Worm (Caenorhabditis elegans) whole organism, L4 larva: ENCODE data around the gene odr-7.

Experiments used
- D1046.2 ChIP-seq: fragments of 200-800 bp; sonication (Bioruptor generic); IDR thresholded peaks from 2 replicates; pipeline ENCODE4 v1.3.6; 2022; ENCODE audit warnings: missing genetic modification characterization, missing compliant biosample characterization
- F37D6.2 ChIP-seq: sonication (generic microtip); optimal IDR thresholded peaks from 2 replicates; lab custom pipeline; 2016; ENCODE audit warnings: mild to moderate bottlenecking, missing genetic modification characterization, missing compliant biosample characterization
- F49E8.2 ChIP-seq: sonication (generic microtip); optimal IDR thresholded peaks from 2 replicates; lab custom pipeline; 2016; ENCODE audit warnings: missing compliant biosample characterization, mild to moderate bottlenecking, missing genetic modification characterization, borderline replicate concordance
- Y105C5A.15 ChIP-seq: fragments of 200-800 bp; sonication (Bioruptor generic); IDR thresholded peaks from 2 replicates; pipeline ENCODE4 v1.3.6; 2022; ENCODE audit warnings: missing genetic modification characterization, missing compliant biosample characterization
- Y48G9A.11 ChIP-seq: fragments of 200-800 bp; sonication (Bioruptor generic); IDR thresholded peaks from 2 replicates; pipeline ENCODE4 v1.3.6; 2022; ENCODE audit warnings: missing genetic modification reagents, missing genetic modification characterization, missing compliant biosample characterization
- Y75B8A.6 ChIP-seq: fragments of 200-800 bp; sonication (Bioruptor generic); IDR thresholded peaks from 2 replicates; pipeline ENCODE4 v1.3.6; 2022; ENCODE audit warnings: missing genetic modification reagents, missing genetic modification characterization, missing compliant biosample characterization
- aha-1 ChIP-seq: fragments of 150-350 bp; peaks from one replicate; lab custom pipeline; 2014; ENCODE audit warnings: missing biosample characterization, missing genetic modification characterization
- arid-1 ChIP-seq: fragments of 200-800 bp; sonication (Bioruptor generic); conservative IDR thresholded peaks from 2 replicates; pipeline ENCODE4 v1.3.6; 2022; ENCODE audit warnings: missing genetic modification reagents, missing genetic modification characterization, missing compliant biosample characterization
- ceh-20 ChIP-seq: fragments of 200-800 bp; sonication (Bioruptor generic); IDR thresholded peaks from 2 replicates; pipeline ENCODE4 v1.3.6; 2022; ENCODE audit warnings: missing genetic modification reagents, missing genetic modification characterization, missing compliant biosample characterization
- ceh-32 ChIP-seq: sonication (generic microtip); optimal IDR thresholded peaks from 2 replicates; lab custom pipeline; 2016; ENCODE audit warnings: mild to moderate bottlenecking, missing genetic modification characterization, missing compliant biosample characterization; ENCODE audit not compliant: poor library complexity
- ceh-44 ChIP-seq: fragments of 200-800 bp; sonication (Bioruptor generic); IDR thresholded peaks from 2 replicates; pipeline ENCODE4 v1.3.6; 2022; ENCODE audit warnings: missing genetic modification reagents, missing genetic modification characterization, missing compliant biosample characterization
- ceh-82 ChIP-seq: sonication (generic microtip); optimal IDR thresholded peaks from 2 replicates; lab custom pipeline; 2017; ENCODE audit warnings: missing biosample characterization, missing genetic modification characterization
- ces-1 ChIP-seq: fragments of 150-350 bp; sonication (generic microtip); optimal IDR thresholded peaks from 4 replicates; lab custom pipeline; 2014; ENCODE audit warnings: missing biosample characterization, missing genetic modification reagents, missing genetic modification characterization
- cey-2 ChIP-seq: sonication (generic microtip); optimal IDR thresholded peaks from 3 replicates; lab custom pipeline; 2017; ENCODE audit warnings: missing genetic modification characterization, mild to moderate bottlenecking, missing compliant biosample characterization, antibody characterized with exemption, borderline replicate concordance; ENCODE audit not compliant: insufficient read depth
- daf-12 ChIP-seq: fragments of 150-350 bp; optimal IDR thresholded peaks from 2 replicates; lab custom pipeline; 2014; ENCODE audit warnings: missing biosample characterization, missing genetic modification reagents, missing genetic modification characterization
- daf-19 ChIP-seq: fragments of 200-800 bp; sonication (Bioruptor generic); conservative IDR thresholded peaks from 2 replicates; pipeline ENCODE4 v1.3.6; 2022; ENCODE audit warnings: missing genetic modification characterization, missing compliant biosample characterization
- daf-8 ChIP-seq: fragments of 200-800 bp; sonication (Bioruptor generic); IDR thresholded peaks from 2 replicates; pipeline ENCODE4 v1.3.6; 2022; ENCODE audit warnings: missing genetic modification characterization, missing compliant biosample characterization
- dmd-9 ChIP-seq: fragments of 200-800 bp; sonication (Bioruptor generic); IDR thresholded peaks from 2 replicates; pipeline ENCODE4 v1.3.6; 2022; ENCODE audit warnings: missing genetic modification reagents, missing genetic modification characterization, missing compliant biosample characterization
- dve-1 ChIP-seq: sonication (generic microtip); optimal IDR thresholded peaks from 2 replicates; lab custom pipeline; 2017; ENCODE audit warnings: antibody characterized with exemption, mild to moderate bottlenecking, missing genetic modification characterization, missing compliant biosample characterization; ENCODE audit not compliant: insufficient read depth
- egl-43 ChIP-seq: fragments of 200-800 bp; sonication (Bioruptor generic); IDR thresholded peaks from 2 replicates; pipeline ENCODE4 v1.3.6; 2022; ENCODE audit warnings: missing genetic modification reagents, missing genetic modification characterization, missing compliant biosample characterization
- jun-1 ChIP-seq: fragments of 150-350 bp; optimal IDR thresholded peaks from 2 replicates; lab custom pipeline; 2014; ENCODE audit warnings: missing biosample characterization, missing genetic modification reagents, missing genetic modification characterization
- lin-1 ChIP-seq: fragments of 200-800 bp; sonication (Bioruptor generic); IDR thresholded peaks from 2 replicates; pipeline ENCODE4 v1.3.6; 2022; ENCODE audit warnings: missing genetic modification reagents, missing genetic modification characterization, missing compliant biosample characterization
- lir-3 ChIP-seq: sonication (generic microtip); optimal IDR thresholded peaks from 2 replicates; lab custom pipeline; 2016; ENCODE audit warnings: mild to moderate bottlenecking, missing genetic modification characterization, missing compliant biosample characterization
- mdt-29 ChIP-seq: fragments of 200-800 bp; sonication (Bioruptor generic); IDR thresholded peaks from 2 replicates; pipeline ENCODE4 v1.3.6; 2022; ENCODE audit warnings: missing genetic modification reagents, missing genetic modification characterization, missing compliant biosample characterization
- mes-2 ChIP-seq: sonication (generic microtip); optimal IDR thresholded peaks from 2 replicates; lab custom pipeline; 2016; ENCODE audit warnings: missing genotype, mild to moderate bottlenecking, missing genetic modification characterization, missing compliant biosample characterization; ENCODE audit not compliant: poor library complexity, severe bottlenecking
- nhr-10 ChIP-seq: fragments of 150-350 bp; optimal IDR thresholded peaks from 2 replicates; lab custom pipeline; 2014; ENCODE audit warnings: missing biosample characterization, missing genetic modification characterization
- nhr-102 ChIP-seq: sonication (generic microtip); optimal IDR thresholded peaks from 2 replicates; lab custom pipeline; 2016; ENCODE audit warnings: mild to moderate bottlenecking, missing genetic modification characterization, moderate library complexity, missing compliant biosample characterization
- nhr-111 ChIP-seq: fragments of 200-800 bp; sonication (Bioruptor generic); optimal IDR thresholded peaks from 2 replicates; lab custom pipeline; 2018; ENCODE audit warnings: mild to moderate bottlenecking, missing genetic modification characterization, missing compliant biosample characterization
- nhr-25 ChIP-seq: sonication (generic microtip); optimal IDR thresholded peaks from 2 replicates; lab custom pipeline; 2017; ENCODE audit warnings: missing genetic modification characterization, mild to moderate bottlenecking, missing compliant biosample characterization, antibody characterized with exemption, moderate library complexity, borderline replicate concordance; ENCODE audit not compliant: insufficient read depth
- nhr-41 ChIP-seq: fragments of 200-800 bp; sonication (Bioruptor generic); IDR thresholded peaks from 2 replicates; pipeline ENCODE4 v1.3.6; 2022; ENCODE audit warnings: missing genetic modification reagents, missing genetic modification characterization, missing compliant biosample characterization
- nhr-42 ChIP-seq: fragments of 200-800 bp; sonication (Bioruptor generic); IDR thresholded peaks from 2 replicates; pipeline ENCODE4 v1.3.6; 2022; ENCODE audit warnings: missing genetic modification characterization, missing compliant biosample characterization
- nhr-48 ChIP-seq: sonication (generic microtip); optimal IDR thresholded peaks from 2 replicates; lab custom pipeline; 2016; ENCODE audit warnings: mild to moderate bottlenecking, missing genetic modification characterization, missing compliant biosample characterization
- pha-4 ChIP-seq, 2 experiments: fragments of 150-350 bp in 1 of 2; fragments of 200-800 bp in 1 of 2; sonication (Bioruptor generic) in 1 of 2; IDR thresholded peaks in 1 of 2; optimal IDR thresholded peaks in 1 of 2; 2 replicates each; pipeline versions ENCODE4 v1.3.6 to Lab custom; 2014 to 2022; ENCODE audit warnings: missing genetic modification characterization in 2 of 2, missing genetic modification reagents in 2 of 2, missing biosample characterization in 1 of 2, missing compliant biosample characterization in 1 of 2
- php-3 ChIP-seq: fragments of 200-800 bp; sonication (Bioruptor generic); IDR thresholded peaks from 2 replicates; pipeline ENCODE4 v1.3.6; 2022; ENCODE audit warnings: missing genetic modification reagents, missing genetic modification characterization, missing compliant biosample characterization
- pqm-1 ChIP-seq: sonication (generic microtip); optimal IDR thresholded peaks from 2 replicates; lab custom pipeline; 2017; ENCODE audit warnings: missing biosample characterization, missing genetic modification characterization
- sdz-12 ChIP-seq: fragments of 200-800 bp; sonication (Bioruptor generic); optimal IDR thresholded peaks from 2 replicates; lab custom pipeline; 2018; ENCODE audit warnings: mild to moderate bottlenecking, missing genetic modification characterization, missing compliant biosample characterization
- snpc-1.2 ChIP-seq: fragments of 200-800 bp; sonication (Bioruptor generic); IDR thresholded peaks from 2 replicates; pipeline ENCODE4 v1.3.6; 2022; ENCODE audit warnings: missing genetic modification reagents, missing genetic modification characterization, missing compliant biosample characterization
- tag-97 ChIP-seq: fragments of 200-800 bp; sonication (Bioruptor generic); IDR thresholded peaks from 2 replicates; pipeline ENCODE4 v1.3.6; 2022; ENCODE audit warnings: missing genetic modification characterization, missing compliant biosample characterization
- unc-39 ChIP-seq: sonication (generic microtip); optimal IDR thresholded peaks from 2 replicates; lab custom pipeline; 2017; ENCODE audit warnings: missing biosample characterization, missing genetic modification characterization
- unc-62 ChIP-seq, 3 experiments: fragments of 150-350 bp in 1 of 3; sonication (generic microtip); optimal IDR thresholded peaks in 2 of 3; peaks in 1 of 3; 1 replicate in 1 of 3; 2 replicates in 2 of 3; lab custom pipeline; 2014 to 2017; ENCODE audit warnings: missing biosample characterization in 3 of 3, missing genetic modification characterization in 3 of 3, missing genetic modification reagents in 3 of 3, missing genotype in 1 of 3
- vab-7 ChIP-seq: fragments of 200-800 bp; sonication (Bioruptor generic); IDR thresholded peaks from 2 replicates; pipeline ENCODE4 v1.3.6; 2022; ENCODE audit warnings: missing genetic modification reagents, missing genetic modification characterization, missing compliant biosample characterization
- zfp-2 ChIP-seq: sonication (generic microtip); optimal IDR thresholded peaks from 2 replicates; lab custom pipeline; 2016; ENCODE audit warnings: mild to moderate bottlenecking, missing genetic modification characterization, missing compliant biosample characterization
- zfp-3 ChIP-seq: fragments of 200-800 bp; sonication (Bioruptor generic); conservative IDR thresholded peaks from 2 replicates; pipeline ENCODE4 v1.3.6; 2022; ENCODE audit warnings: missing genetic modification reagents, missing genetic modification characterization, missing compliant biosample characterization
- ztf-11 ChIP-seq: fragments of 150-350 bp; optimal IDR thresholded peaks from 2 replicates; lab custom pipeline; 2014; ENCODE audit warnings: missing biosample characterization, missing genetic modification characterization

odr-7 gene

DNA sequence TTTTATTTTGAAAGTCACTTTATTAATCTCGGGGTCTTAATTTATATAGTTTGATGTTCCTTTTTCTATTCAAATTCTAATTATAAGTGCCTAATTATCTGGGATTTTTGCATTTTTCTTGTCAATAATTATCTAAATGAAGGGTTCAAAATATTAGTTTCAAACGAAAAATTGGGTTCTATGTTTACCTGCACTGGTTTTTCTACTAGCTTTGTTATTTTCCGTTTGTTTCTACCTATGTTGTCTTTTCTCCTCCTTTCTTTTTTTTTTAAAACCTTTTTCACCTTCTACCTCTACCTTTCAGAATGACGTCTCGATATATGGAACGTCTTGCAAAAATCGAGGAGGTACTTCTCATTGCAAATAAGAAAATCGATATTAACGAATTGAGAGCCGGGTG lies 23.3 kb upstream of the odr-7 start, which contains the start of gene tbc-13:
tbc-13 (plus strand) TSS at position 301 of the 400 bp plus-strand sequence.
- TF ChIP-seq Y75B8A.6: no peak
- peak; percentile 81 for TF ChIP-seq aha-1 (tag; lab: Kevin White, UChicago)
- no peak for TF ChIP-seq Y48G9A.11
- TF ChIP-seq php-3: no peak

ce11 chrX:12484078-12484477 lies 22.6 kb upstream of the odr-7 start:
- TF ChIP-seq nhr-48 (tag; lab: Kevin White, UChicago): no peak
- no peak for TF ChIP-seq zfp-2 (tag; lab: Kevin White, UChicago)
- TF ChIP-seq sdz-12: no peak
- TF ChIP-seq ceh-44: no peak
- no peak for TF ChIP-seq jun-1 (tag; lab: Kevin White, UChicago)
- TF ChIP-seq nhr-41 (GFP tag; lab: Robert Waterston, UW): no peak
- no peak for TF ChIP-seq mdt-29 (GFP tag; lab: Robert Waterston, UW)
- TF ChIP-seq snpc-1.2 (GFP tag; lab: Robert Waterston, UW): no peak
- TF ChIP-seq lir-3: no peak
- no peak for TF ChIP-seq unc-62 (GFP tag; optimal IDR thresholded peaks at IDR 0.05 in 1 of 2; lab: Kevin White, UChicago)
- no peak for TF ChIP-seq unc-62 (tag; optimal IDR thresholded peaks at IDR 0.05; lab: Kevin White, UChicago)
- no peak for TF ChIP-seq ztf-11 (tag; lab: Kevin White, UChicago)
- no peak for TF ChIP-seq egl-43 (GFP tag; lab: Robert Waterston, UW)
- TF ChIP-seq Y105C5A.15 (GFP tag; lab: Robert Waterston, UW): no peak
- TF ChIP-seq F37D6.2 (tag; lab: Kevin White, UChicago): no peak
- no peak for TF ChIP-seq daf-19 (GFP tag; lab: Robert Waterston, UW)
- TF ChIP-seq daf-8 (GFP tag; lab: Robert Waterston, UW): no peak
- TF ChIP-seq vab-7 (GFP tag; lab: Robert Waterston, UW): no peak
- no peak for TF ChIP-seq Y48G9A.11
- TF ChIP-seq pha-4 (GFP tag; IDR thresholded peaks at IDR 0.05; lab: Robert Waterston, UW): no peak
- no peak for TF ChIP-seq pha-4 (tag; optimal IDR thresholded peaks at IDR 0.05; lab: Kevin White, UChicago)
- TF ChIP-seq nhr-10 (tag; lab: Kevin White, UChicago): no peak

DNA sequence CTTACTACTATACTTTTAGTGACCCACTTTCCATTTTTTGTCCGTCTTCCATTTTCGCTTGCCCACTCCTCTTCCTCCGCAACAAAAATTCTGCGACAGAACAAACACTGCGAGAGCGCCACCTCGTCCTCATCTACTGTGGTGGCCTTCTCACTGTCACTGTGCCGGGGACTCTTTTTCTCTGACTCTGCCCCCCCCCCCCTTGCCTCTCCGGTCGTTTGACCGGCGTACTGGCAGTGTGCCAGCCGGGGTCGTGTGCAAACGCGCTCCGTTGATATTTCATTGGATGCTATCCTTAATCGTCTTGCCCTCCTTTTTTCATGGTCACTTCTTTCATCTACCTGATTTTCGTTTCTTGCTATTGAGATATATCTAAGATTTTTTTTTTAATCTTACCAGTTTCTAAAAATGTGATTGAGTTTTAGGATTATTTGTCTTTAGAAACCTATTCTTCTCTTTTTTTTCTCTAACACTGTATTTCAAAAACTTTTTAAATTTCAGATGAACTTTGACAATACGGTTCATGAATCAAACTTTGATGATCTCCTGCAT lies 19.1 kb upstream of the odr-7 start, which contains the start of gene atf-6:
atf-6 (plus strand) TSS at position 502 of the 552 bp plus-strand sequence.
- TF ChIP-seq egl-43 (GFP tag; lab: Robert Waterston, UW): peak; percentile 89
- no peak for TF ChIP-seq nhr-10 (tag; lab: Kevin White, UChicago)
- peak; percentile 85 for TF ChIP-seq mes-2 (tag; lab: Kevin White, UChicago)
- no peak for TF ChIP-seq lin-1 (GFP tag; lab: Robert Waterston, UW)
- peak; percentile 65; the same call in 1 of the 2 replicates for TF ChIP-seq pha-4 (GFP tag; IDR thresholded peaks at IDR 0.05; lab: Robert Waterston, UW)
- no peak for TF ChIP-seq pha-4 (tag; optimal IDR thresholded peaks at IDR 0.05; lab: Kevin White, UChicago)
- peak; percentile 65; the same call in 1 of the 2 replicates for TF ChIP-seq ceh-20 (GFP tag; lab: Robert Waterston, UW)
- TF ChIP-seq cey-2 (tag; lab: Kevin White, UChicago): no peak
- TF ChIP-seq ces-1 (GFP tag; lab: Kevin White, UChicago): no peak
- no peak for TF ChIP-seq Y75B8A.6
- TF ChIP-seq daf-12: no peak
- peak; percentile 48; the same call in 1 of the 2 replicates for TF ChIP-seq arid-1 (GFP tag; lab: Robert Waterston, UW)
- TF ChIP-seq lir-3: no peak
- TF ChIP-seq ceh-32 (tag; lab: Kevin White, UChicago): no peak
- TF ChIP-seq unc-39 (tag; lab: Kevin White, UChicago): no peak
- TF ChIP-seq ceh-82 (tag; lab: Kevin White, UChicago): no peak
- TF ChIP-seq nhr-42: peak; percentile 83; the same call in 1 of the 2 replicates
- TF ChIP-seq nhr-111 (GFP tag; lab: Kevin White, UChicago): no peak
- TF ChIP-seq dve-1 (tag; lab: Kevin White, UChicago): peak; percentile 96
- peak; percentile 93 for TF ChIP-seq nhr-25 (tag; lab: Kevin White, UChicago)
- no peak for TF ChIP-seq dmd-9
- TF ChIP-seq Y48G9A.11: no peak
- no peak for TF ChIP-seq php-3
- TF ChIP-seq D1046.2: no peak
- TF ChIP-seq tag-97: no peak
- TF ChIP-seq aha-1 (tag; lab: Kevin White, UChicago): peak; percentile 100
- peak; percentile 24 for TF ChIP-seq pqm-1 (tag; lab: Kevin White, UChicago)
- peak; percentile 17 for TF ChIP-seq zfp-2 (tag; lab: Kevin White, UChicago)
- no peak for TF ChIP-seq F49E8.2 (tag; lab: Kevin White, UChicago)
- no peak for TF ChIP-seq zfp-3
- TF ChIP-seq nhr-102 (tag; lab: Kevin White, UChicago): peak; percentile 77
